Worm (Caenorhabditis elegans) whole organism, mixed stage, embryonic: ENCODE measurements around the gene Y15E3A.4.

Experiments
- blmp-1 ChIP-seq: fragments of 150-350 bp; optimal IDR thresholded peaks from 2 replicates; lab custom pipeline; 2014; ENCODE audit warnings: missing biosample characterization, missing genetic modification characterization
- ces-1 ChIP-seq: fragments of 150-350 bp; optimal IDR thresholded peaks from 2 replicates; lab custom pipeline; 2014; ENCODE audit warnings: missing biosample characterization, missing genetic modification reagents, missing genetic modification characterization
- cnd-1 ChIP-seq: fragments of 200-800 bp; sonication (Bioruptor generic); optimal IDR thresholded peaks from 2 replicates; lab custom pipeline; 2018; ENCODE audit warnings: mild to moderate bottlenecking, missing genetic modification characterization, missing compliant biosample characterization
- drap-1 ChIP-seq: fragments of 200-800 bp; sonication (Bioruptor generic); optimal IDR thresholded peaks from 3 replicates; lab custom pipeline; 2018; ENCODE audit warnings: mild to moderate bottlenecking, missing genetic modification characterization, missing compliant biosample characterization
- elt-1 ChIP-seq: sonication (generic microtip); optimal IDR thresholded peaks from 2 replicates; lab custom pipeline; 2017; ENCODE audit warnings: missing genetic modification characterization, mild to moderate bottlenecking, missing compliant biosample characterization, antibody characterized with exemption, moderate library complexity, borderline replicate concordance; ENCODE audit not compliant: insufficient read depth
- elt-3 ChIP-seq: fragments of 150-350 bp; optimal IDR thresholded peaks from 2 replicates; lab custom pipeline; 2014; ENCODE audit warnings: missing biosample characterization, missing genetic modification characterization
- nhr-237 ChIP-seq: fragments of 150-350 bp; optimal IDR thresholded peaks from 2 replicates; lab custom pipeline; 2014; ENCODE audit warnings: missing biosample characterization, missing genetic modification characterization
- nhr-28 ChIP-seq: fragments of 150-350 bp; optimal IDR thresholded peaks from 2 replicates; lab custom pipeline; 2014; ENCODE audit warnings: missing biosample characterization, missing genetic modification characterization
- nhr-76 ChIP-seq: sonication (generic microtip); optimal IDR thresholded peaks from 2 replicates; lab custom pipeline; 2017; ENCODE audit warnings: missing biosample characterization, missing genetic modification characterization
- pha-4 ChIP-seq: fragments of 150-350 bp; optimal IDR thresholded peaks from 2 replicates; lab custom pipeline; 2018; ENCODE audit warnings: missing biosample characterization, missing genetic modification reagents, missing genetic modification characterization
- snpc-4 ChIP-seq: fragments of 150-350 bp; optimal IDR thresholded peaks from 2 replicates; lab custom pipeline; 2014; ENCODE audit warnings: missing biosample characterization, missing genetic modification characterization
- sptf-1 ChIP-seq: sonication (generic microtip); optimal IDR thresholded peaks from 2 replicates; lab custom pipeline; 2017; ENCODE audit warnings: mild to moderate bottlenecking, missing genetic modification characterization, moderate library complexity, missing compliant biosample characterization
- unc-62 ChIP-seq: fragments of 150-350 bp; optimal IDR thresholded peaks from 2 replicates; lab custom pipeline; 2014; ENCODE audit warnings: missing biosample characterization, missing genetic modification reagents, missing genetic modification characterization

DNA sequence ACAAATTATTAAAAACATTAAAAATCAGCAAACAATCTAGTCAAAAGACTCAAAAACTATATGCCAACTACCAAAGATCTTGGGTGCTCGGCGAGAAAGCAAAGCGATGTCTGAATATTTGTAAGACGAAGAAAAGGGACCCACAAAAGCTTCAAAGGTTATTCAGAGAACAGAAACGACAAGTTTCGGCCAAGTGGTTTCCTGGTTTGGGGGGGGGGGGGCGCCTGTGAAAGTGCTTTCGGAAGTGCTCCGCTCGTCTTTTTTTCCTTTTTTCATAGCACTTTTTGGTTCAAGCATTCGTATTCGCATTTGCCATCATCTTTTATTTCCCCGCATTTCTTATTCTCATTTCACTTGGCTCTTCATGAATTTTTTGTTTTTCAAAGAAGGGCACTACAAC is 50.7 kb downstream of the Y15E3A.4 start:
- no peak for TF ChIP-seq blmp-1 (tag; lab: Kevin White, UChicago)
- no peak for TF ChIP-seq elt-1 (tag; lab: Kevin White, UChicago)
- no peak for TF ChIP-seq nhr-28 (tag; lab: Kevin White, UChicago)
- TF ChIP-seq elt-3 (tag; lab: Kevin White, UChicago): no peak
- TF ChIP-seq nhr-237 (tag; lab: Kevin White, UChicago): no peak
- no peak for TF ChIP-seq unc-62 (GFP tag; lab: Kevin White, UChicago)
- no peak for TF ChIP-seq sptf-1
- TF ChIP-seq ces-1 (GFP tag; lab: Kevin White, UChicago): no peak
- no peak for TF ChIP-seq pha-4 (tag; lab: Kevin White, UChicago)
- TF ChIP-seq snpc-4 (tag; lab: Kevin White, UChicago): no peak
- no peak for TF ChIP-seq cnd-1
- TF ChIP-seq drap-1 (GFP tag; lab: Kevin White, UChicago): no peak
- TF ChIP-seq nhr-76 (tag; lab: Kevin White, UChicago): no peak
